Worm (Caenorhabditis elegans): ENCODE results near the gene ins-35.

ce11 chrV:20425183-20425400 lies 49.8 kb downstream of the ins-35 start, which contains the start of the genes fce-2 and F48F5.8:
- no peak for TF ChIP-seq elt-3 (tag; optimal IDR thresholded peaks at IDR 0.05)
- no peak for TF ChIP-seq nhr-28 (tag; optimal IDR thresholded peaks at IDR 0.05)
- TF ChIP-seq pha-4 (tag; optimal IDR thresholded peaks at IDR 0.05): no peak
- TF ChIP-seq ceh-83 (GFP tag; optimal IDR thresholded peaks at IDR 0.05): no peak
- TF ChIP-seq unc-62 (GFP tag; optimal IDR thresholded peaks at IDR 0.05): no peak
- TF ChIP-seq hlh-1 (tag; optimal IDR thresholded peaks at IDR 0.05): no peak

Data from whole organism, mixed stage, embryonic.